Worm (Caenorhabditis elegans) whole organism, late embryonic: ENCODE results near the gene men-1.

ENCODE experiments used
- C38D4.7 ChIP-seq: fragments of 200-800 bp; sonication (Bioruptor generic); optimal IDR thresholded peaks from 2 replicates; lab custom pipeline; 2018; ENCODE audit warnings: mild to moderate bottlenecking, missing genetic modification characterization, moderate library complexity, missing compliant biosample characterization
- F13H6.1 ChIP-seq: sonication (generic microtip); optimal IDR thresholded peaks from 2 replicates; lab custom pipeline; 2016; ENCODE audit warnings: missing genetic modification characterization, missing compliant biosample characterization
- K02D7.2 ChIP-seq: sonication (generic microtip); optimal IDR thresholded peaks from 2 replicates; lab custom pipeline; 2017; ENCODE audit warnings: mild to moderate bottlenecking, missing genetic modification characterization, missing compliant biosample characterization
- K09A11.1 ChIP-seq: sonication (generic microtip); optimal IDR thresholded peaks from 2 replicates; lab custom pipeline; 2017; ENCODE audit warnings: antibody characterized with exemption, mild to moderate bottlenecking, missing genetic modification characterization, missing compliant biosample characterization; ENCODE audit not compliant: insufficient read depth
- T23F11.4 ChIP-seq: fragments of 200-800 bp; sonication (Bioruptor generic); optimal IDR thresholded peaks from 2 replicates; lab custom pipeline; 2018; ENCODE audit warnings: mild to moderate bottlenecking, missing genetic modification characterization, missing compliant biosample characterization
- Y22D7AL.16 ChIP-seq: sonication (generic microtip); optimal IDR thresholded peaks from 2 replicates; lab custom pipeline; 2016; ENCODE audit warnings: missing genetic modification characterization, missing compliant biosample characterization
- ama-1 ChIP-seq: fragments of 150-350 bp; optimal IDR thresholded peaks from 2 replicates; lab custom pipeline; 2014
- ceh-14 ChIP-seq: sonication (generic microtip); optimal IDR thresholded peaks from 2 replicates; lab custom pipeline; 2016; ENCODE audit warnings: missing genotype, missing genetic modification characterization, missing compliant biosample characterization
- ceh-18 ChIP-seq: sonication (generic microtip); optimal IDR thresholded peaks from 2 replicates; lab custom pipeline; 2016; ENCODE audit warnings: missing genetic modification characterization, missing compliant biosample characterization
- ceh-19 ChIP-seq: fragments of 200-800 bp; sonication (Bioruptor generic); optimal IDR thresholded peaks from 2 replicates; lab custom pipeline; 2018; ENCODE audit warnings: mild to moderate bottlenecking, missing genetic modification characterization, missing compliant biosample characterization
- ceh-22 ChIP-seq: sonication (generic microtip); optimal IDR thresholded peaks from 2 replicates; lab custom pipeline; 2017; ENCODE audit warnings: missing biosample characterization, missing genetic modification characterization
- ceh-24 ChIP-seq: sonication (generic microtip); optimal IDR thresholded peaks from 2 replicates; lab custom pipeline; 2016; ENCODE audit warnings: mild to moderate bottlenecking, missing genetic modification characterization, missing compliant biosample characterization
- ceh-31 ChIP-seq: sonication (generic microtip); optimal IDR thresholded peaks from 2 replicates; lab custom pipeline; 2016; ENCODE audit warnings: missing genetic modification characterization, missing compliant biosample characterization
- ceh-34 ChIP-seq: sonication (generic microtip); optimal IDR thresholded peaks from 2 replicates; lab custom pipeline; 2016; ENCODE audit warnings: mild to moderate bottlenecking, missing genetic modification characterization, missing compliant biosample characterization
- ceh-45 ChIP-seq: fragments of 200-800 bp; sonication (Bioruptor generic); IDR thresholded peaks from 2 replicates; pipeline ENCODE4 v1.3.6; 2022; ENCODE audit warnings: missing genetic modification reagents, missing genetic modification characterization, missing compliant biosample characterization
- ceh-48 ChIP-seq: sonication (generic microtip); optimal IDR thresholded peaks from 2 replicates; lab custom pipeline; 2016; ENCODE audit warnings: missing genetic modification characterization, inconsistent platforms, missing compliant biosample characterization
- ceh-6 ChIP-seq: fragments of 200-800 bp; sonication (Bioruptor generic); optimal IDR thresholded peaks from 2 replicates; lab custom pipeline; 2018; ENCODE audit warnings: mild to moderate bottlenecking, missing genetic modification characterization, missing compliant biosample characterization
- che-1 ChIP-seq: sonication (generic microtip); optimal IDR thresholded peaks from 2 replicates; lab custom pipeline; 2016; ENCODE audit warnings: mild to moderate bottlenecking, missing genetic modification characterization, missing compliant biosample characterization
- dmd-4 ChIP-seq: sonication (generic microtip); optimal IDR thresholded peaks from 2 replicates; lab custom pipeline; 2016; ENCODE audit warnings: borderline replicate concordance, missing genetic modification characterization, missing compliant biosample characterization
- elt-2 ChIP-seq: sonication (generic microtip); optimal IDR thresholded peaks from 2 replicates; lab custom pipeline; 2016; ENCODE audit warnings: missing genetic modification reagents, missing genetic modification characterization, missing compliant biosample characterization
- elt-4 ChIP-seq: sonication (generic microtip); optimal IDR thresholded peaks from 2 replicates; lab custom pipeline; 2016; ENCODE audit warnings: missing genetic modification characterization, missing compliant biosample characterization
- fkh-10 ChIP-seq: fragments of 150-350 bp; optimal IDR thresholded peaks from 2 replicates; lab custom pipeline; 2014; ENCODE audit warnings: missing biosample characterization, missing genetic modification reagents, missing genetic modification characterization
- fkh-6 ChIP-seq: sonication (generic microtip); optimal IDR thresholded peaks from 2 replicates; lab custom pipeline; 2016; ENCODE audit warnings: missing genetic modification characterization, missing compliant biosample characterization
- hlh-30 ChIP-seq: sonication (generic microtip); optimal IDR thresholded peaks from 2 replicates; lab custom pipeline; 2017; ENCODE audit warnings: antibody characterized with exemption, missing genetic modification characterization, missing compliant biosample characterization; ENCODE audit not compliant: insufficient read depth
- hlh-6 ChIP-seq: sonication (generic microtip); optimal IDR thresholded peaks from 2 replicates; lab custom pipeline; 2016; ENCODE audit warnings: missing genotype, missing genetic modification characterization, missing compliant biosample characterization
- hlh-8 ChIP-seq: sonication (generic microtip); optimal IDR thresholded peaks from 2 replicates; lab custom pipeline; 2016; ENCODE audit warnings: missing genotype, missing genetic modification characterization, missing compliant biosample characterization
- lin-11 ChIP-seq: fragments of 200-800 bp; sonication (Bioruptor generic); optimal IDR thresholded peaks from 2 replicates; lab custom pipeline; 2018; ENCODE audit warnings: mild to moderate bottlenecking, missing genetic modification characterization, missing compliant biosample characterization
- madf-2 ChIP-seq: sonication (generic microtip); optimal IDR thresholded peaks from 2 replicates; lab custom pipeline; 2017; ENCODE audit warnings: missing genetic modification characterization, missing compliant biosample characterization
- mec-3 ChIP-seq: sonication (generic microtip); optimal IDR thresholded peaks from 2 replicates; lab custom pipeline; 2016; ENCODE audit warnings: borderline replicate concordance, missing genetic modification characterization, missing compliant biosample characterization
- nfya-1 ChIP-seq: sonication (generic microtip); optimal IDR thresholded peaks from 2 replicates; lab custom pipeline; 2017; ENCODE audit warnings: missing genetic modification characterization, mild to moderate bottlenecking, missing compliant biosample characterization, antibody characterized with exemption, moderate library complexity
- nhr-232 ChIP-seq: sonication (generic microtip); optimal IDR thresholded peaks from 2 replicates; lab custom pipeline; 2016; ENCODE audit warnings: missing genetic modification characterization, missing compliant biosample characterization
- pag-3 ChIP-seq: sonication (generic microtip); optimal IDR thresholded peaks from 2 replicates; lab custom pipeline; 2016; ENCODE audit warnings: missing compliant biosample characterization, missing genetic modification characterization, borderline replicate concordance
- pax-1 ChIP-seq: fragments of 150-350 bp; optimal IDR thresholded peaks from 2 replicates; lab custom pipeline; 2014; ENCODE audit warnings: missing biosample characterization, missing genetic modification characterization
- pqm-1 ChIP-seq: sonication (generic microtip); optimal IDR thresholded peaks from 2 replicates; lab custom pipeline; 2016; ENCODE audit warnings: missing genetic modification characterization, missing compliant biosample characterization
- pros-1 ChIP-seq: fragments of 150-350 bp; optimal IDR thresholded peaks from 2 replicates; lab custom pipeline; 2014; ENCODE audit warnings: missing biosample characterization, missing genetic modification reagents, missing genetic modification characterization
- ref-2 ChIP-seq: sonication (generic microtip); optimal IDR thresholded peaks from 2 replicates; lab custom pipeline; 2016; ENCODE audit warnings: missing genetic modification characterization, missing compliant biosample characterization
- sdc-2 ChIP-seq: sonication (generic microtip); optimal IDR thresholded peaks from 2 replicates; lab custom pipeline; 2016; ENCODE audit warnings: missing genotype, missing genetic modification characterization, missing compliant biosample characterization
- syd-9 ChIP-seq: sonication (generic microtip); optimal IDR thresholded peaks from 2 replicates; lab custom pipeline; 2016; ENCODE audit warnings: mild to moderate bottlenecking, missing genetic modification characterization, moderate library complexity, missing compliant biosample characterization
- tbx-2 ChIP-seq: sonication (generic microtip); optimal IDR thresholded peaks from 2 replicates; lab custom pipeline; 2016; ENCODE audit warnings: missing genetic modification characterization, missing compliant biosample characterization
- tbx-7 ChIP-seq: sonication (generic microtip); optimal IDR thresholded peaks from 2 replicates; lab custom pipeline; 2016; ENCODE audit warnings: missing genotype, missing genetic modification characterization, missing compliant biosample characterization
- ttx-3 ChIP-seq: sonication (generic microtip); optimal IDR thresholded peaks from 2 replicates; lab custom pipeline; 2016; ENCODE audit warnings: missing genetic modification reagents, missing genetic modification characterization, missing compliant biosample characterization
- unc-3 ChIP-seq, 2 experiments: fragments of 200-800 bp in 1 of 2; sonication (Bioruptor generic) in 1 of 2; sonication (generic microtip) in 1 of 2; conservative IDR thresholded peaks in 1 of 2; optimal IDR thresholded peaks in 1 of 2; 2 replicates each; pipeline versions ENCODE4 v1.3.6 to Lab custom; 2016 to 2022; ENCODE audit warnings: missing compliant biosample characterization in 2 of 2, missing genetic modification characterization in 2 of 2, missing genetic modification reagents in 1 of 2
- unc-42 ChIP-seq: sonication (generic microtip); optimal IDR thresholded peaks from 2 replicates; lab custom pipeline; 2016; ENCODE audit warnings: missing genotype, missing genetic modification characterization, missing compliant biosample characterization
- unc-55 ChIP-seq: sonication (generic microtip); optimal IDR thresholded peaks from 2 replicates; lab custom pipeline; 2017; ENCODE audit warnings: missing biosample characterization, missing genetic modification reagents, missing genetic modification characterization
- unc-86 ChIP-seq: sonication (generic microtip); optimal IDR thresholded peaks from 2 replicates; lab custom pipeline; 2016; ENCODE audit warnings: missing genetic modification characterization, missing compliant biosample characterization
- zip-5 ChIP-seq: sonication (generic microtip); optimal IDR thresholded peaks from 2 replicates; lab custom pipeline; 2016; ENCODE audit warnings: missing genetic modification characterization, missing compliant biosample characterization

Gene men-1

ce11 chrII:14250147-14250965 lies 16.4 kb upstream of the men-1 start, which contains the start of gene hmg-1.1 (continued):
- peak; percentile 57 for TF ChIP-seq hlh-30
- peak; percentile 89 for TF ChIP-seq ceh-34
- no peak for TF ChIP-seq elt-4 (tag; lab: Kevin White, UChicago)
- TF ChIP-seq mec-3 (tag; lab: Kevin White, UChicago): peak; percentile 15
- TF ChIP-seq ceh-22 (tag; lab: Kevin White, UChicago): peak; percentile 74
- TF ChIP-seq pag-3 (tag; lab: Kevin White, UChicago): no peak
- no peak for TF ChIP-seq unc-86 (tag; lab: Kevin White, UChicago)
- TF ChIP-seq ceh-24: no peak
- no peak for TF ChIP-seq T23F11.4
- peak; percentile 82 for TF ChIP-seq ceh-14 (tag; lab: Kevin White, UChicago)
- TF ChIP-seq nhr-232 (tag; lab: Kevin White, UChicago): peak; percentile 26
- peak; percentile 85 for TF ChIP-seq ceh-19 (GFP tag; lab: Kevin White, UChicago)
- TF ChIP-seq zip-5 (tag; lab: Kevin White, UChicago): no peak
- peak; percentile 54 for TF ChIP-seq che-1 (tag; lab: Kevin White, UChicago)
- TF ChIP-seq ref-2 (tag; lab: Kevin White, UChicago): peak; percentile 84
- peak; percentile 74 for TF ChIP-seq pros-1 (tag; lab: Kevin White, UChicago)
- peak; percentile 48 for TF ChIP-seq ama-1 (lab: Kevin White, UChicago)
- no peak for TF ChIP-seq hlh-6
- TF ChIP-seq fkh-6: no peak
- no peak for TF ChIP-seq ttx-3 (tag; lab: Kevin White, UChicago)
- peak; percentile 88 for TF ChIP-seq tbx-2 (tag; lab: Kevin White, UChicago)
- TF ChIP-seq unc-3 (GFP tag; conservative IDR thresholded peaks at IDR 0.05; lab: Robert Waterston, UW): peak; percentile 16; the same call in 1 of the 2 replicates
- no peak for TF ChIP-seq unc-3 (tag; optimal IDR thresholded peaks at IDR 0.05; lab: Kevin White, UChicago)
- peak; percentile 72 for TF ChIP-seq F13H6.1 (tag; lab: Kevin White, UChicago)
- peak; percentile 50 for TF ChIP-seq syd-9 (tag; lab: Kevin White, UChicago)
- TF ChIP-seq K02D7.2 (tag; lab: Kevin White, UChicago): no peak
- TF ChIP-seq Y22D7AL.16: no peak
- TF ChIP-seq ceh-31: peak; percentile 87
- TF ChIP-seq pqm-1 (tag; lab: Kevin White, UChicago): no peak
- TF ChIP-seq K09A11.1: no peak
- TF ChIP-seq tbx-7 (tag; lab: Kevin White, UChicago): no peak
- TF ChIP-seq elt-2 (tag; lab: Kevin White, UChicago): peak; percentile 37
- TF ChIP-seq dmd-4 (tag; lab: Kevin White, UChicago): peak; percentile 53
- TF ChIP-seq unc-55 (GFP tag; lab: Kevin White, UChicago): peak; percentile 76

ce11 chrII:14249489-14249888 lies 15.6 kb upstream of the men-1 start:
- TF ChIP-seq ama-1 (lab: Kevin White, UChicago): peak; percentile 64
- TF ChIP-seq mec-3 (tag; lab: Kevin White, UChicago): peak; percentile 52
- TF ChIP-seq hlh-6: peak; percentile 19
- peak; percentile 49 for TF ChIP-seq ceh-34
- peak; percentile 29 for TF ChIP-seq lin-11
- peak; percentile 28 for TF ChIP-seq dmd-4 (tag; lab: Kevin White, UChicago)
- TF ChIP-seq tbx-2 (tag; lab: Kevin White, UChicago): peak; percentile 67
- TF ChIP-seq ceh-45 (GFP tag; lab: Robert Waterston, UW): no peak
- TF ChIP-seq ttx-3 (tag; lab: Kevin White, UChicago): no peak
- peak; percentile 30 for TF ChIP-seq sdc-2 (tag; lab: Kevin White, UChicago)
- peak; percentile 8 for TF ChIP-seq ceh-6 (GFP tag; lab: Kevin White, UChicago)
- TF ChIP-seq fkh-10 (GFP tag; lab: Kevin White, UChicago): peak; percentile 45
- peak; percentile 76 for TF ChIP-seq nfya-1 (tag; lab: Kevin White, UChicago)
- TF ChIP-seq hlh-30: peak; percentile 66
- TF ChIP-seq ceh-48 (tag; lab: Kevin White, UChicago): peak; percentile 68
- no peak for TF ChIP-seq elt-2 (tag; lab: Kevin White, UChicago)
- TF ChIP-seq ceh-31: peak; percentile 62
- TF ChIP-seq hlh-8 (tag; lab: Kevin White, UChicago): peak; percentile 1
- TF ChIP-seq unc-42 (tag; lab: Kevin White, UChicago): peak; percentile 40
- TF ChIP-seq ref-2 (tag; lab: Kevin White, UChicago): peak; percentile 14
- TF ChIP-seq C38D4.7 (GFP tag; lab: Kevin White, UChicago): no peak
- peak; percentile 33 for TF ChIP-seq ceh-19 (GFP tag; lab: Kevin White, UChicago)
- TF ChIP-seq pax-1 (tag; lab: Kevin White, UChicago): no peak
- peak; percentile 99 for TF ChIP-seq madf-2 (tag; lab: Kevin White, UChicago)
- TF ChIP-seq ceh-18: no peak
- TF ChIP-seq, all 69 proteins: peak for 19
